Fruit fly (Drosophila melanogaster) Kc167 (cell line): ENCODE data around the gene FASN1.

ENCODE experiments used
- Myc ChIP-seq: fragments of >200 bp; optimal IDR thresholded peaks from 2 replicates; lab custom pipeline; 2017; ENCODE audit warnings: missing external identifiers
- psq ChIP-seq: fragments of >200 bp; optimal IDR thresholded peaks from 2 replicates; lab custom pipeline; 2017; ENCODE audit warnings: missing external identifiers

DNA sequence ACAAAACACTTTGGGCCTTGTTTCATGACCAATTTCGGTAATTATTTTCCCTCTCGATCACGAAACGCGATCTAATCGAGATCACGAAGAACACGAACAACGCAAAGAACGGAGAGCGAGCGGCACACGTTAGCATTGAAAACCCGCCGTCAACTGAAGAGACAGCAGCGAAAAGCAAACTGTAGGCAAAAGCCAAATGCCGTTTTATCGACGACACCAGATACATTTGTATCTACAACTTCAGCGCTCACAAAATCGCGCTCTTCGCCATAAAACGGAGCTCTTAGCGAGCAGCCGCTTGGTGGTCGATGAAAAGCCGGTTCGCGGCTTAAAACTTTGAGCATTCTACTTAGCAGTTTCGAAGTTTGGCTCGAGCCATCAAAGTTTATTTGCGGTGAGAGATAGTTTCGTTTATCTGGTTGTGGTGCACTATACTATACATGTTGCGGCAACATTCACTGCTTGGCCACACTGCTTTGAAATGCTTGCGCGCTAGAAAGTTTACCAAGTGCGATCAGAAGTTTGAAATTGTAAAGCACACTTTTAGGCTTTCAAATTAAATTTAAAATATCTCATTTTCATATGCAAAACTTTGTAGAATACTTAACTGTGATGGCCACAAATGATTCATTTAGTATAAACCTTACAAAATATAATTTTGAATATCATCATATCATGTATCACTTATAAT is 51.7 kb downstream of the FASN1 start:
- TF ChIP-seq Myc (lab: Kevin White, UChicago): no peak
- TF ChIP-seq psq (lab: Kevin White, UChicago): no peak
